Worm (Caenorhabditis elegans): ENCODE measurements around the gene byn-1.

byn-1 gene

DNA sequence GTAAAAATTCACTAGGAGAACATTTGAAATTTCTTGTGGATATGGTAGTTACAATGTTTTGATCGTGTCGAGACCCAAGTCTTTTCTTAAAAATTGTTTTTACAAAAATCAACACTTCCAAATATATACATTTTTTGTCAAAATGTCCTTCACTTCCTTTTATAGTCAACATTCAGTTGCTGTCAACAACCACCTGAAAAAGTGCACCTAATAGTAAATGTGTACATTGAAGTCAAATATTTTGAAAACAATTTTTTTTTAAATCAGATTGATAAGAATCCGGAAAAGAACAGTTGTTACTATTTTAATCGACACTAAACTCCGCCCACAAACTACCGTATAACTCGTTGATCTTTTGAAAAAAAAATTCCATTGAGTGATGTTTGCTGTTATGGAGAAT lies 36.1 kb upstream of the byn-1 start:
- TF ChIP-seq K09A11.1 (tag; optimal IDR thresholded peaks at IDR 0.05; ENCODE audit: insufficient read depth) (no peak), madf-2 (tag; optimal IDR thresholded peaks at IDR 0.05) (no peak), tbx-2 (tag; optimal IDR thresholded peaks at IDR 0.05) (no peak), unc-42 (tag; optimal IDR thresholded peaks at IDR 0.05) (no peak), nfya-1 (tag; optimal IDR thresholded peaks at IDR 0.05) (no peak), T23F11.4 (GFP tag; optimal IDR thresholded peaks at IDR 0.05) (no peak), ets-4 (tag; optimal IDR thresholded peaks at IDR 0.05) (no peak), C08G9.2 (tag; optimal IDR thresholded peaks at IDR 0.05) (no peak), unc-86 (tag; optimal IDR thresholded peaks at IDR 0.05) (no peak), sox-2 (GFP tag; IDR thresholded peaks at IDR 0.05) (no peak), elt-4 (tag; optimal IDR thresholded peaks at IDR 0.05) (no peak), ceh-34 (tag; optimal IDR thresholded peaks at IDR 0.05) (no peak)

DNA sequence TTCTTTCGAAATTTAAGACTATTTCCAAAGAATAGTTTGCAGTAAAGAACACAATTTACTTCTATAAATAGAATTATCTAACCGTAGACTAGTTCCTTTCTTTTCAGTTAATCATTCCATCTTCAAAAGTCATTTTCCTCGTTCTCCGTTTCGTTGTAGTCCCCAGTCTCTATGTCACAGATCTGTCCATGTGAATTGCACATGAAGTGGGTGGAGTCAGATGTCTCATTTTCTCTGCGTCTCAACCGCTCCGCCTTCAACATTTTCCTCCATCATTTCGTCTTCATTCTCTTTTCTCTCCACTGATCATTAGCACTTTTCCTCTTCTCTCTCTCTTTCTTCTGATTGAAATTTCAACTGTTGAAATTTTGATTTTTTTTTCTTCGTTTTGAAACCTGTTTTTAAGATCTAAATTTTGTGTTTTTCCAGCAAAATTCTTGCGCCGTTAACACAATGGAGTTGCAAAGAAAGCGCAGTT lies 34.2 kb upstream of the byn-1 start, which contains the start of gene T07E3.4:
Gene T07E3.4, plus strand, starts transcription at position 428 of the 478 bp plus-strand sequence.
- TF ChIP-seq zip-5 (tag; optimal IDR thresholded peaks at IDR 0.05): no peak
- no peak for TF ChIP-seq T23F11.4 (GFP tag; optimal IDR thresholded peaks at IDR 0.05)
- TF ChIP-seq hlh-13 (GFP tag; optimal IDR thresholded peaks at IDR 0.05): no peak
- peak; percentile 24 for TF ChIP-seq dve-1 (tag; optimal IDR thresholded peaks at IDR 0.05)
- no peak for TF ChIP-seq pros-1 (tag; optimal IDR thresholded peaks at IDR 0.05)
- no peak for TF ChIP-seq sdc-2 (tag; optimal IDR thresholded peaks at IDR 0.05)
- TF ChIP-seq ceh-45 (GFP tag; IDR thresholded peaks at IDR 0.05): no peak
- no peak for TF ChIP-seq pha-2 (tag; optimal IDR thresholded peaks at IDR 0.05)
- peak; percentile 38 for TF ChIP-seq nfya-1 (tag; optimal IDR thresholded peaks at IDR 0.05)
- TF ChIP-seq hlh-30 (tag; optimal IDR thresholded peaks at IDR 0.05; ENCODE audit: insufficient read depth): no peak
- no peak for TF ChIP-seq mec-3 (tag; optimal IDR thresholded peaks at IDR 0.05; ENCODE audit: borderline replicate concordance)
- TF ChIP-seq pqm-1 (tag; optimal IDR thresholded peaks at IDR 0.05): no peak
- TF ChIP-seq ttx-3 (tag; optimal IDR thresholded peaks at IDR 0.05): no peak
- TF ChIP-seq nhr-11 (tag; optimal IDR thresholded peaks at IDR 0.05): no peak
- no peak for TF ChIP-seq hlh-6 (tag; optimal IDR thresholded peaks at IDR 0.05)
- TF ChIP-seq ceh-6 (GFP tag; optimal IDR thresholded peaks at IDR 0.05): no peak
- no peak for TF ChIP-seq gmeb-2 (tag; optimal IDR thresholded peaks at IDR 0.05)
- no peak for TF ChIP-seq tbx-2 (tag; optimal IDR thresholded peaks at IDR 0.05)
- TF ChIP-seq ahr-1 (tag; optimal IDR thresholded peaks at IDR 0.05): no peak
- no peak for TF ChIP-seq ceh-48 (tag; optimal IDR thresholded peaks at IDR 0.05)
- TF ChIP-seq ceh-18 (tag; optimal IDR thresholded peaks at IDR 0.05): peak; percentile 28
- TF ChIP-seq unc-42 (tag; optimal IDR thresholded peaks at IDR 0.05): peak; percentile 35
- no peak for TF ChIP-seq che-1 (tag; optimal IDR thresholded peaks at IDR 0.05)
- no peak for TF ChIP-seq ceh-24 (tag; optimal IDR thresholded peaks at IDR 0.05)
- TF ChIP-seq madf-2 (tag; optimal IDR thresholded peaks at IDR 0.05): no peak
- TF ChIP-seq hlh-8 (tag; optimal IDR thresholded peaks at IDR 0.05): no peak
- no peak for TF ChIP-seq fkh-10 (GFP tag; optimal IDR thresholded peaks at IDR 0.05)
- TF ChIP-seq unc-55 (GFP tag; optimal IDR thresholded peaks at IDR 0.05): peak; percentile 77

DNA sequence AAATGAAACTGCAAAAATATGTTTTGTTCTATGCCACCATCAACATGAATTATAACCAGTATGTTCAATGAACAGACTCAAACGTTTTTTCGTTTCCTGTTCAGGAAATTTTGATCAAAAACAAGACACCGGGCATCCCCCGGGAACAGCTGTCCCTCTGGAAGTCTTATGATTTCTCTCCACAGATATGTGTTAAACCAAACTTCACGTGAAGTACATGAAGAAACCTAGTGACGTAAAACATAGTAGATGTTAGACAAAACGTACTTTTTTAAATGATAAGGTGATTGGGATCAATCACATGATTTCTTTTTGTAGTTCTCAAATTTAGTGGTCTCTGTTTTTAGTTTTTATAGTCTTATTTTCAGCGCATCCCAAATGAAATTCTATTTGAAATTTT lies 33.3 kb upstream of the byn-1 start:
- no peak for TF ChIP-seq pqm-1 (tag; optimal IDR thresholded peaks at IDR 0.05)
- TF ChIP-seq tbx-7 (tag; optimal IDR thresholded peaks at IDR 0.05): no peak
- no peak for TF ChIP-seq ceh-6 (GFP tag; optimal IDR thresholded peaks at IDR 0.05)
- TF ChIP-seq ceh-22 (tag; optimal IDR thresholded peaks at IDR 0.05): no peak
- no peak for TF ChIP-seq dve-1 (tag; optimal IDR thresholded peaks at IDR 0.05)
- TF ChIP-seq pros-1 (tag; optimal IDR thresholded peaks at IDR 0.05): no peak
- no peak for TF ChIP-seq K09A11.1 (tag; optimal IDR thresholded peaks at IDR 0.05; ENCODE audit: insufficient read depth)
- TF ChIP-seq elt-4 (tag; optimal IDR thresholded peaks at IDR 0.05): no peak
- TF ChIP-seq che-1 (tag; optimal IDR thresholded peaks at IDR 0.05): no peak

DNA sequence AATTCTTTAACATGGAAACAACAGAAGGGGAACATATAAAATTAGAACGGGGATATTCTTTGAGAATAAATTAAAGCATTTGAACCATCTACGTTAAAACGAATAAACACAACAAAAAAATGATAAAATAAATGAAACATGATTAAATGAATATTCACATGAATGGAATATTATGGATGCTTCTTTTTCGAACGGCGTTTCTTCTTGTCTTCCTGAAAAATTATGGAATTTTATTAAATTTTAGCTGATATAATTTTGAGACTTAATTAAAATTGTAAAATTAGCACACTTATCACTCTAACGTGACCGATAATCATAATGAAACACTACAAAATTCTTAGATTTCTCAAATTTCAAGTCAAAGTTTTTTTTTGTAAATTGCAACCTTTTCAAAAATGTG lies 31.2 kb upstream of the byn-1 start:
- TF ChIP-seq ceh-2 (tag; optimal IDR thresholded peaks at IDR 0.05) (no peak), madf-2 (tag; optimal IDR thresholded peaks at IDR 0.05) (no peak), Y22D7AL.16 (tag; optimal IDR thresholded peaks at IDR 0.05) (no peak), unc-42 (tag; optimal IDR thresholded peaks at IDR 0.05) (no peak), pha-4 (tag; optimal IDR thresholded peaks at IDR 0.05) (no peak), fkh-10 (GFP tag; optimal IDR thresholded peaks at IDR 0.05) (no peak), K09A11.1 (tag; optimal IDR thresholded peaks at IDR 0.05; ENCODE audit: insufficient read depth) (no peak), syd-9 (tag; optimal IDR thresholded peaks at IDR 0.05) (no peak), pat-9 (tag; optimal IDR thresholded peaks at IDR 0.05) (no peak), unc-86 (tag; optimal IDR thresholded peaks at IDR 0.05) (no peak)
